Worm (Caenorhabditis elegans): ENCODE results near the gene Y47D7A.2.

Y47D7A.2 gene

DNA sequence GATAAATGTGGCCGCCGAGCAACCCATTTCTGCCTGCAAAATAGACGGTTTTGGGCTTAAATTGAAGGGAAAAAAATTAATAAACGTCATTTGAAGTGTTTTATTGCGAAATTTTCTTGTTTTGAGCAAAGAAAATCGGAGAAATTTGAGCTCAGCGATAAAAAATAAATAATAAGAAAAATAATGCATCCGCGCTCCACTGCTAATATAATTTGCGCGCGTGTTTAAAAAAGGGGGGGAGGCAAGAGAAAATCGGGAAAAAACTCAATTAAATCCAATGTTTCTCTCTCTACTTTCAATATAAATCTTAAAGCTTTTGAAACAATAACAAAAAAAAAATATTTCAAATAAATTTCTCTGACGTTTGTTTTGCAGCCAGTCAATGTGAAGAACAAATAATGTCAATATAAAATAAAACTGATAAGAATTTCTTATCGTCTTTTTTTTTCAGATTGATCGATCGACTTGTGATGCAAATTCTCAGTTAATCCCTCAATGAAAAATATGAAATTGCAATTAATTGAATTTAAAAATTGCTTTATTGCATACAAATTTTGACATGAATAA, 30.5 kb downstream of the Y47D7A.2 start, which contains the start of gene rft-2 (continued):
- TF ChIP-seq snpc-4 (tag; optimal IDR thresholded peaks at IDR 0.05) (peak; percentile 44), pag-3 (tag; optimal IDR thresholded peaks at IDR 0.05; ENCODE audit: borderline replicate concordance, insufficient read depth) (no peak), fkh-4 (tag; optimal IDR thresholded peaks at IDR 0.05; ENCODE audit: borderline replicate concordance) (no peak), mep-1 (tag; optimal IDR thresholded peaks at IDR 0.05) (peak; percentile 62), ceh-82 (tag; optimal IDR thresholded peaks at IDR 0.05) (peak; percentile 39 to 80 (median 56)), nhr-76 (tag; optimal IDR thresholded peaks at IDR 0.05) (no peak), ama-1 (optimal IDR thresholded peaks at IDR 0.05) (no peak), C34B4.2 (tag; optimal IDR thresholded peaks at IDR 0.05) (no peak), lir-3 (tag; optimal IDR thresholded peaks at IDR 0.05; ENCODE audit: poor library complexity) (no peak), nhr-237 (tag; optimal IDR thresholded peaks at IDR 0.05) (no peak), nhr-85 (tag) (peak; percentile 80), nhr-11 (tag; optimal IDR thresholded peaks at IDR 0.05) (peak; percentile 14), lin-14 (GFP tag; optimal IDR thresholded peaks at IDR 0.05) (peak; percentile 61), lin-15B (tag; optimal IDR thresholded peaks at IDR 0.05) (peak; percentile 1), fkh-8 (tag; optimal IDR thresholded peaks at IDR 0.05) (peak; percentile 53), efl-1 (optimal IDR thresholded peaks at IDR 0.05) (peak; percentile 92 to 96), efl-1 (GFP tag; optimal IDR thresholded peaks at IDR 0.05 in 1 of 2) (peak; percentile 96 to 99), sox-4 (tag; optimal IDR thresholded peaks at IDR 0.05) (peak; percentile 3), snu-23 (GFP tag; optimal IDR thresholded peaks at IDR 0.05) (peak; percentile 69), C04F5.9 (tag; optimal IDR thresholded peaks at IDR 0.05) (peak; percentile 23), nhr-28 (tag; optimal IDR thresholded peaks at IDR 0.05) (no peak), Y116A8C.19 (tag; optimal IDR thresholded peaks at IDR 0.05; ENCODE audit: borderline replicate concordance) (no peak), nhr-19 (GFP tag; conservative IDR thresholded peaks at IDR 0.05) (peak; percentile 50), unc-86 (tag; optimal IDR thresholded peaks at IDR 0.05) (peak; percentile 46), grh-1 (GFP tag; IDR thresholded peaks at IDR 0.05) (0 out of 2 replicates have a peak, but pooled peaks have one; percentile 18), fkh-10 (GFP tag; optimal IDR thresholded peaks at IDR 0.05) (peak; percentile 25), isw-1 (GFP tag; IDR thresholded peaks at IDR 0.05) (peak; percentile 45), unc-98 (GFP tag; IDR thresholded peaks at IDR 0.05) (no peak), xbp-1 (tag; optimal IDR thresholded peaks at IDR 0.05) (peak; percentile 58), dsc-1 (tag; optimal IDR thresholded peaks at IDR 0.05) (peak; percentile 67), elt-3 (tag; optimal IDR thresholded peaks at IDR 0.05) (peak in 1 of 6 experiments; percentile 11), alr-1 (tag; optimal IDR thresholded peaks at IDR 0.05; ENCODE audit: borderline replicate concordance) (no peak), nhr-20 (tag; optimal IDR thresholded peaks at IDR 0.05) (peak; percentile 59)

DNA sequence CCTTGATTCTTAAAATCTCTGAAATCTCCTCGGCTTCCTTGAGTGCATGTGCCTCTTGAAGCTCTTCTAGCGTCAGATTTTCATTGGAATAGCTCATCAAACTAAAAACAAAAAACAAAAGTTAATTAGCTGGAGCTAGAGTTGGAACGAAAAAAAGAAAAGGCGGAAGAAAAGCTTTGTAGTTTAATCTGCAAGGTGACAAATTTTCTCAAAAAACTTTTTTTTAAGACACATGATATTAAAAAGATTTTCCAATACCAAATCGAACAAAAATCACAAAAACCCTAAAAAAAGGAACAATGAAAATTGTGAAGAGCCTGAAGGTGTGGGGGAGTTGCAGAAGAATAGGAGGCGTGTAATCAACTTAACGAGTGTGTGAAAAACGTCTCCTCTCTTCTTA, 34.6 kb downstream of the Y47D7A.2 start, which contains the start of gene gnrr-5:
gnrr-5 (minus strand) TSS at position 101 of the 400 bp plus-strand sequence.
- TF ChIP-seq ztf-11 (tag; optimal IDR thresholded peaks at IDR 0.05), result no peak
- TF ChIP-seq Y116A8C.19 (tag; optimal IDR thresholded peaks at IDR 0.05; ENCODE audit: borderline replicate concordance), result no peak
- TF ChIP-seq zip-4 (GFP tag; optimal IDR thresholded peaks at IDR 0.05), result no peak
- peak; percentile 16 for TF ChIP-seq lin-14 (GFP tag; optimal IDR thresholded peaks at IDR 0.05)

All from whole organism, L1 larva.